Fruit fly (Drosophila melanogaster): Measurements from ENCODE around the gene Pus10.

Pus10 gene

dm6 chr2L:117750-118149, 37.4 kb downstream of the Pus10 start (continued):
- TF ChIP-seq CG18764 (GFP tag; optimal IDR thresholded peaks at IDR 0.05): no peak
- no peak for TF ChIP-seq CG12391 (tag; optimal IDR thresholded peaks at IDR 0.05)
- no peak for TF ChIP-seq zen (tag; optimal IDR thresholded peaks at IDR 0.05)
- TF ChIP-seq gt (GFP tag; IDR thresholded peaks at IDR 0.05): no peak
- TF ChIP-seq hkb (optimal IDR thresholded peaks at IDR 0.05): no peak
- TF ChIP-seq hkb (GFP tag; IDR thresholded peaks at IDR 0.05): peak; percentile 56
- TF ChIP-seq CG11504 (tag; optimal IDR thresholded peaks at IDR 0.05): no peak
- peak; percentile 13 for TF ChIP-seq cwo (GFP tag; optimal IDR thresholded peaks at IDR 0.05)
- no peak for TF ChIP-seq CG4730 (GFP tag; IDR thresholded peaks at IDR 0.05)
- no peak for TF ChIP-seq gfzf (GFP tag; optimal IDR thresholded peaks at IDR 0.05)
- TF ChIP-seq salm (tag; optimal IDR thresholded peaks at IDR 0.05): no peak
- TF ChIP-seq Abd-B (GFP tag; optimal IDR thresholded peaks at IDR 0.05): no peak
- no peak for TF ChIP-seq nerfin-1 (tag; optimal IDR thresholded peaks at IDR 0.05)
- peak; percentile 39; the same call in 1 of the 2 replicates for TF ChIP-seq HLH3B (GFP tag; IDR thresholded peaks at IDR 0.05)
- TF ChIP-seq CG13287 (GFP tag; IDR thresholded peaks at IDR 0.05; ENCODE audit: partially characterized antibody): no peak
- TF ChIP-seq oc (tag; optimal IDR thresholded peaks at IDR 0.05): no peak
- 0 out of 2 replicates have a peak, but pooled peaks have one; percentile 12 for TF ChIP-seq Nf-YA (GFP tag; IDR thresholded peaks at IDR 0.05)
- peak; percentile 11 for TF ChIP-seq CG1792 (GFP tag; optimal IDR thresholded peaks at IDR 0.05)
- no peak for TF ChIP-seq z (GFP tag; IDR thresholded peaks at IDR 0.05)
- TF ChIP-seq caup (GFP tag; optimal IDR thresholded peaks at IDR 0.05; ENCODE audit: severe bottlenecking): peak; percentile 31
- TF ChIP-seq CG7357 (GFP tag; IDR thresholded peaks at IDR 0.05): no peak
- TF ChIP-seq Trl (optimal IDR thresholded peaks at IDR 0.05): no peak
- TF ChIP-seq Trl (GFP tag; optimal IDR thresholded peaks at IDR 0.05): peak; percentile 14
- TF ChIP-seq Atf3 (GFP tag; optimal IDR thresholded peaks at IDR 0.05): no peak
- no peak for TF ChIP-seq CG11398 (GFP tag; optimal IDR thresholded peaks at IDR 0.05)
- peak; percentile 61 for TF ChIP-seq CG17359 (tag; optimal IDR thresholded peaks at IDR 0.05)
- peak; percentile 49; the same call in 1 of the 2 replicates for TF ChIP-seq Awh (GFP tag; IDR thresholded peaks at IDR 0.05)
- TF ChIP-seq ttk (GFP tag; IDR thresholded peaks at IDR 0.05): no peak
- no peak for TF ChIP-seq pros (GFP tag; optimal IDR thresholded peaks at IDR 0.05)
- TF ChIP-seq Elba2 (GFP tag; optimal IDR thresholded peaks at IDR 0.05): no peak
- TF ChIP-seq CG13123 (GFP tag; optimal IDR thresholded peaks at IDR 0.05): peak; percentile 6
- TF ChIP-seq exex (tag; optimal IDR thresholded peaks at IDR 0.05): peak; percentile 11
- no peak for TF ChIP-seq CG4854 (GFP tag; optimal IDR thresholded peaks at IDR 0.05)
- TF ChIP-seq seq (GFP tag; IDR thresholded peaks at IDR 0.05): peak; percentile 28; the same call in 1 of the 2 replicates
- no peak for TF ChIP-seq esg (GFP tag; conservative IDR thresholded peaks at IDR 0.05)
- no peak for TF ChIP-seq ab (GFP tag; optimal IDR thresholded peaks at IDR 0.05)
- TF ChIP-seq ATbp (GFP tag; optimal IDR thresholded peaks at IDR 0.05): peak; percentile 74
- no peak for TF ChIP-seq GATAe (GFP tag; conservative IDR thresholded peaks at IDR 0.05)
- TF ChIP-seq odd (GFP tag; optimal IDR thresholded peaks at IDR 0.05): no peak
- TF ChIP-seq CG33557 (GFP tag; optimal IDR thresholded peaks at IDR 0.05): peak; percentile 13
- TF ChIP-seq H2.0 (GFP tag; IDR thresholded peaks at IDR 0.05): no peak
- no peak for TF ChIP-seq az2 (GFP tag; optimal IDR thresholded peaks at IDR 0.05)
- no peak for TF ChIP-seq croc (GFP tag; conservative IDR thresholded peaks at IDR 0.05)
- no peak for TF ChIP-seq CG14860 (GFP tag; IDR thresholded peaks at IDR 0.05; ENCODE audit: partially characterized antibody)
- TF ChIP-seq CG12299 (tag; optimal IDR thresholded peaks at IDR 0.05): peak; percentile 28
- no peak for TF ChIP-seq nom (GFP tag; optimal IDR thresholded peaks at IDR 0.05)
- TF ChIP-seq CG11695 (GFP tag; IDR thresholded peaks at IDR 0.05): peak; percentile 51; the same call in 1 of the 3 replicates
- no peak for TF ChIP-seq CHES-1-like (GFP tag; optimal IDR thresholded peaks at IDR 0.05)
- TF ChIP-seq Bdp1 (GFP tag; optimal IDR thresholded peaks at IDR 0.05): peak; percentile 15
- TF ChIP-seq Scr (GFP tag; IDR thresholded peaks at IDR 0.05; ENCODE audit: partially characterized antibody): no peak
- no peak for TF ChIP-seq CG11085 (GFP tag; IDR thresholded peaks at IDR 0.05)
- TF ChIP-seq gem (tag; optimal IDR thresholded peaks at IDR 0.05): peak; percentile 9

Measured in whole organism, embryonic.